Worm (Caenorhabditis elegans) whole organism, L3 larva: Measurements from ENCODE around the gene srlf-34.

Experiments
- ama-1 ChIP-seq: fragments of 150-350 bp; optimal IDR thresholded peaks from 2 replicates; lab custom pipeline; 2018
- ceh-28 ChIP-seq: fragments of 150-350 bp; optimal IDR thresholded peaks from 2 replicates; lab custom pipeline; 2014; ENCODE audit warnings: missing biosample characterization, missing genetic modification reagents, missing genetic modification characterization
- ceh-82 ChIP-seq: fragments of 150-350 bp; optimal IDR thresholded peaks from 2 replicates; lab custom pipeline; 2014; ENCODE audit warnings: missing biosample characterization, missing genetic modification characterization
- ceh-9 ChIP-seq: sonication (generic microtip); optimal IDR thresholded peaks from 2 replicates; lab custom pipeline; 2018; ENCODE audit warnings: missing biosample characterization, missing genetic modification characterization
- elt-1 ChIP-seq: fragments of 150-350 bp; optimal IDR thresholded peaks from 2 replicates; lab custom pipeline; 2014; ENCODE audit warnings: missing biosample characterization, missing genetic modification characterization
- elt-3 ChIP-seq, 3 experiments: fragments of 150-350 bp in 1 of 3; sonication (generic microtip) in 2 of 3; optimal IDR thresholded peaks; 2 replicates in 2 of 3; 4 replicates in 1 of 3; lab custom pipeline; 2014 to 2017; ENCODE audit warnings: missing biosample characterization in 3 of 3, missing genetic modification characterization in 3 of 3
- fkh-10 ChIP-seq: sonication (generic microtip); optimal IDR thresholded peaks from 2 replicates; lab custom pipeline; 2017; ENCODE audit warnings: missing biosample characterization, missing genetic modification reagents, missing genetic modification characterization
- nhr-237 ChIP-seq: fragments of 150-350 bp; optimal IDR thresholded peaks from 2 replicates; lab custom pipeline; 2014; ENCODE audit warnings: missing biosample characterization, missing genetic modification characterization
- nhr-43 ChIP-seq: sonication (generic microtip); optimal IDR thresholded peaks from 2 replicates; lab custom pipeline; 2016; ENCODE audit warnings: mild to moderate bottlenecking, missing genetic modification characterization, missing compliant biosample characterization; ENCODE audit not compliant: poor library complexity, severe bottlenecking
- nhr-76 ChIP-seq: fragments of 150-350 bp; sonication (generic microtip); optimal IDR thresholded peaks from 5 replicates; lab custom pipeline; 2014; ENCODE audit warnings: missing biosample characterization, missing genetic modification characterization
- nhr-77 ChIP-seq: fragments of 150-350 bp; optimal IDR thresholded peaks from 2 replicates; lab custom pipeline; 2014; ENCODE audit warnings: missing biosample characterization, missing genetic modification characterization
- pha-4 ChIP-seq: fragments of 150-350 bp; optimal IDR thresholded peaks from 2 replicates; lab custom pipeline; 2014; ENCODE audit warnings: missing biosample characterization, missing genetic modification reagents, missing genetic modification characterization
- sea-2 ChIP-seq: fragments of 150-350 bp; sonication (generic microtip); optimal IDR thresholded peaks from 4 replicates; lab custom pipeline; 2014; ENCODE audit warnings: missing biosample characterization, missing genetic modification reagents, missing genetic modification characterization
- ztf-4 ChIP-seq: fragments of 150-350 bp; optimal IDR thresholded peaks from 2 replicates; lab custom pipeline; 2014; ENCODE audit warnings: missing biosample characterization, missing genetic modification characterization

DNA sequence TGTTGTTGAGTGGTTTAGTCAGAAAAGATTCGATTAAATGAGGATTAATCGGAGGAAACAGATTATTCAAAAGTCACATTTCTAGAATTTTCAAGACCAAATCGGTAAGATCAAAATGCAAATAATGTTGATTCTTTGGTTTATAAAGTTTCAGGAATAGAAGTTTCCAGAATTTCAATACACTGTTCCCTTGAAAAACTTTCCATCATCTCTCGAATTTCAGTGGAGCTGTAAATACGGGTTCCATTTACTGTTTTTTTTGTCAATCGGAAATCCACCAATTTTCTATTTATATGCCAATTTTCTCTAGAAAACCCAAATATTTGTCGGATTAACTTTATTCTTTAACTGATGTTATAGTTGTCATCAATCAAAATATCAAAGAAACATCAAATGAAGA is 28.9 kb upstream of the srlf-34 start:
- TF ChIP-seq elt-1 (tag; lab: Kevin White, UChicago), result no peak
- no peak for TF ChIP-seq ztf-4
- TF ChIP-seq elt-3 (tag; optimal IDR thresholded peaks at IDR 0.05; lab: Kevin White, UChicago), result no peak
- TF ChIP-seq ama-1 (lab: Kevin White, UChicago), result no peak
- no peak for TF ChIP-seq nhr-77 (tag; lab: Kevin White, UChicago)
- no peak for TF ChIP-seq nhr-237
- no peak for TF ChIP-seq ceh-9
- no peak for TF ChIP-seq pha-4
- no peak for TF ChIP-seq sea-2 (GFP tag; lab: Kevin White, UChicago)
- TF ChIP-seq nhr-43, result no peak
- TF ChIP-seq ceh-28 (tag; lab: Kevin White, UChicago), result no peak
- TF ChIP-seq ceh-82 (tag; lab: Kevin White, UChicago), result no peak
- no peak for TF ChIP-seq fkh-10
- TF ChIP-seq nhr-76, result no peak
